Worm (Caenorhabditis elegans): ENCODE measurements around the gene cup-15.
A peak's percentile ranks its signal among the peaks of the same experiment; 100 is the strongest.

The cup-15 gene

ce11 chrII:9345794-9346193 is 7.0 kb upstream of the cup-15 start:
- TF ChIP-seq odd-2 (tag; optimal IDR thresholded peaks at IDR 0.05) (no peak), nhr-232 (tag; optimal IDR thresholded peaks at IDR 0.05) (no peak), eyg-1 (tag; optimal IDR thresholded peaks at IDR 0.05) (no peak), K02D7.2 (tag; optimal IDR thresholded peaks at IDR 0.05) (no peak), ceh-48 (tag; optimal IDR thresholded peaks at IDR 0.05) (no peak), lim-6 (tag; optimal IDR thresholded peaks at IDR 0.05) (no peak), ceh-22 (tag; optimal IDR thresholded peaks at IDR 0.05) (no peak), ceh-14 (tag; optimal IDR thresholded peaks at IDR 0.05) (no peak), unc-42 (tag; optimal IDR thresholded peaks at IDR 0.05) (no peak), nhr-11 (tag; optimal IDR thresholded peaks at IDR 0.05) (no peak), npax-4 (tag; optimal IDR thresholded peaks at IDR 0.05) (no peak), hlh-30 (tag; optimal IDR thresholded peaks at IDR 0.05; ENCODE audit: insufficient read depth) (no peak), C38D4.7 (GFP tag; optimal IDR thresholded peaks at IDR 0.05) (no peak), Y22D7AL.16 (tag; optimal IDR thresholded peaks at IDR 0.05) (no peak), syd-9 (tag; optimal IDR thresholded peaks at IDR 0.05) (no peak), unc-86 (tag; optimal IDR thresholded peaks at IDR 0.05) (no peak), ama-1 (optimal IDR thresholded peaks at IDR 0.05) (no peak), unc-3 (GFP tag; conservative IDR thresholded peaks at IDR 0.05) (no peak), unc-3 (tag; optimal IDR thresholded peaks at IDR 0.05) (no peak), ceh-24 (tag; optimal IDR thresholded peaks at IDR 0.05) (no peak), K09A11.1 (tag; optimal IDR thresholded peaks at IDR 0.05; ENCODE audit: insufficient read depth) (no peak)

- no peak for TF ChIP-seq ref-2 (tag; optimal IDR thresholded peaks at IDR 0.05)
- no peak for TF ChIP-seq ets-4 (tag; optimal IDR thresholded peaks at IDR 0.05)
- TF ChIP-seq fax-1 (tag; optimal IDR thresholded peaks at IDR 0.05) = no peak
- no peak for TF ChIP-seq fkh-10 (GFP tag; optimal IDR thresholded peaks at IDR 0.05)
- no peak for TF ChIP-seq syd-9 (tag; optimal IDR thresholded peaks at IDR 0.05)
- no peak for TF ChIP-seq lin-11 (tag; optimal IDR thresholded peaks at IDR 0.05)
- no peak for TF ChIP-seq tbx-2 (tag; optimal IDR thresholded peaks at IDR 0.05)
- TF ChIP-seq pha-4 (tag; optimal IDR thresholded peaks at IDR 0.05) = no peak
- TF ChIP-seq hlh-13 (GFP tag; optimal IDR thresholded peaks at IDR 0.05) = no peak
- no peak for TF ChIP-seq C38D4.7 (GFP tag; optimal IDR thresholded peaks at IDR 0.05)
- no peak for TF ChIP-seq hlh-15 (tag; optimal IDR thresholded peaks at IDR 0.05)
- no peak for TF ChIP-seq zip-5 (tag; optimal IDR thresholded peaks at IDR 0.05)
Observed at ce11 chrII:9346490-9346889, 6.3 kb upstream of the cup-15 start, which contains the start of gene F42A8.1. F42A8.1 (minus strand) TSS chrII:9346590.

- TF ChIP-seq pag-3 (tag; optimal IDR thresholded peaks at IDR 0.05; ENCODE audit: borderline replicate concordance) (no peak), ceh-19 (GFP tag; optimal IDR thresholded peaks at IDR 0.05) (no peak), unc-55 (GFP tag; optimal IDR thresholded peaks at IDR 0.05) (no peak)
Observed at ce11 chrII:9347444-9347843, 5.4 kb upstream of the cup-15 start.

- TF ChIP-seq hlh-30 (tag; optimal IDR thresholded peaks at IDR 0.05; ENCODE audit: insufficient read depth) (peak; percentile 54), Y22D7AL.16 (tag; optimal IDR thresholded peaks at IDR 0.05) (no peak), nfya-1 (tag; optimal IDR thresholded peaks at IDR 0.05) (peak; percentile 69), zip-5 (tag; optimal IDR thresholded peaks at IDR 0.05) (no peak), che-1 (tag; optimal IDR thresholded peaks at IDR 0.05) (no peak), nhr-11 (tag; optimal IDR thresholded peaks at IDR 0.05) (no peak), pag-3 (tag; optimal IDR thresholded peaks at IDR 0.05; ENCODE audit: borderline replicate concordance) (no peak), lim-6 (tag; optimal IDR thresholded peaks at IDR 0.05) (no peak), gmeb-2 (tag; optimal IDR thresholded peaks at IDR 0.05) (no peak), ets-4 (tag; optimal IDR thresholded peaks at IDR 0.05) (no peak), ceh-30 (tag; optimal IDR thresholded peaks at IDR 0.05) (no peak), tbx-7 (tag; optimal IDR thresholded peaks at IDR 0.05) (no peak), ahr-1 (tag; optimal IDR thresholded peaks at IDR 0.05) (no peak), unc-55 (GFP tag; optimal IDR thresholded peaks at IDR 0.05) (peak; percentile 18), ceh-24 (tag; optimal IDR thresholded peaks at IDR 0.05) (no peak), elt-2 (tag; optimal IDR thresholded peaks at IDR 0.05) (no peak), odd-2 (tag; optimal IDR thresholded peaks at IDR 0.05) (no peak), ceh-34 (tag; optimal IDR thresholded peaks at IDR 0.05) (peak; percentile 55), dmd-4 (tag; optimal IDR thresholded peaks at IDR 0.05; ENCODE audit: borderline replicate concordance) (no peak), pros-1 (tag; optimal IDR thresholded peaks at IDR 0.05) (no peak), ceh-19 (GFP tag; optimal IDR thresholded peaks at IDR 0.05) (peak; percentile 32), unc-86 (tag; optimal IDR thresholded peaks at IDR 0.05) (no peak), ceh-14 (tag; optimal IDR thresholded peaks at IDR 0.05) (no peak), K09A11.1 (tag; optimal IDR thresholded peaks at IDR 0.05; ENCODE audit: insufficient read depth) (no peak), C08G9.2 (tag; optimal IDR thresholded peaks at IDR 0.05) (no peak), pqm-1 (tag; optimal IDR thresholded peaks at IDR 0.05) (no peak), ceh-22 (tag; optimal IDR thresholded peaks at IDR 0.05) (peak; percentile 12), hlh-15 (tag; optimal IDR thresholded peaks at IDR 0.05) (no peak), hlh-6 (tag; optimal IDR thresholded peaks at IDR 0.05) (no peak)
Observed at ce11 chrII:9356723-9357122, 3.9 kb downstream of the cup-15 start.

All from whole organism, late embryonic.